Worm (Caenorhabditis elegans): ENCODE data around the gene Y47D7A.11.

Y47D7A.11 gene

ce11 chrV:4410643-4411042 lies 17.5 kb downstream of the Y47D7A.11 start, which contains the start of gene Y47D7A.3:
TSS of gene Y47D7A.3 (plus strand) at chrV:4410943.
- TF ChIP-seq ceh-83 (GFP tag; optimal IDR thresholded peaks at IDR 0.05) (no peak), ceh-43 (GFP tag; optimal IDR thresholded peaks at IDR 0.05) (no peak), nhr-2 (tag; optimal IDR thresholded peaks at IDR 0.05) (no peak), lsy-2 (tag; optimal IDR thresholded peaks at IDR 0.05) (no peak), sem-2 (GFP tag; optimal IDR thresholded peaks at IDR 0.05) (no peak), elt-3 (tag; optimal IDR thresholded peaks at IDR 0.05) (no peak), sptf-1 (tag; optimal IDR thresholded peaks at IDR 0.05) (no peak), nhr-237 (tag; optimal IDR thresholded peaks at IDR 0.05) (no peak), nhr-12 (tag; optimal IDR thresholded peaks at IDR 0.05) (no peak), zip-8 (tag; optimal IDR thresholded peaks at IDR 0.05) (no peak)

ce11 chrV:4407519-4407918 lies 20.6 kb downstream of the Y47D7A.11 start, which contains the start of gene nhr-118:
TSS of gene nhr-118 (plus strand) at chrV:4407819.
- no peak for TF ChIP-seq unc-39 (tag; optimal IDR thresholded peaks at IDR 0.05)
- no peak for TF ChIP-seq nhr-76 (tag; optimal IDR thresholded peaks at IDR 0.05)
- TF ChIP-seq bed-3 (GFP tag; optimal IDR thresholded peaks at IDR 0.05), result no peak
- TF ChIP-seq ces-1 (GFP tag; optimal IDR thresholded peaks at IDR 0.05), result no peak
- TF ChIP-seq lin-32 (GFP tag; optimal IDR thresholded peaks at IDR 0.05), result no peak
- no peak for TF ChIP-seq snpc-4 (tag; optimal IDR thresholded peaks at IDR 0.05)
- no peak for TF ChIP-seq hlh-1 (tag; optimal IDR thresholded peaks at IDR 0.05)
- TF ChIP-seq lsy-2 (tag; optimal IDR thresholded peaks at IDR 0.05), result no peak

DNA sequence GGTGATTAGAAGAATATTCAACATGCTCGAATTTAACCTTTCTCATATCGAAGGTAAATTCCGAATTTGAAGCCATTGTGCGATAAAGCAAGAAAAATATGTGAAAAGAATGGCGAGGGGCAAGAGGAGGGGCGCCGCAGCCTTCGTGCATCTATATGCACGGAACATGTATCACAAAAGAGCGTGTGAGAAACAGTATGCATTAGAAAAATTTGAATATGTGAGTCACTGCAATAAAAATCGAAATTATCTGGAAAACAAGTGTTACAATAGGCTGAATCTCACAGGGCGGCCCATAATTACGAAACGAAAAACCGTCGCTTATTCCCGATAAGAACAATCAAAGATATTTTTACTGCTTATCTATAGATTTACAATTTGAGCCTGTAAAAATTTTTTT lies 26.2 kb downstream of the Y47D7A.11 start, which contains the start of gene F13A2.5:
Gene F13A2.5, minus strand, starts transcription at position 101 of the 400 bp plus-strand sequence.
- no peak for TF ChIP-seq mep-1 (tag; optimal IDR thresholded peaks at IDR 0.05)
- TF ChIP-seq lsy-2 (tag; optimal IDR thresholded peaks at IDR 0.05), result no peak
- no peak for TF ChIP-seq zip-8 (tag; optimal IDR thresholded peaks at IDR 0.05)
- TF ChIP-seq lin-13 (tag; optimal IDR thresholded peaks at IDR 0.05), result no peak
- TF ChIP-seq elt-3 (tag; optimal IDR thresholded peaks at IDR 0.05), result no peak
- TF ChIP-seq ztf-11 (tag; optimal IDR thresholded peaks at IDR 0.05), result no peak
- no peak for TF ChIP-seq flh-1 (GFP tag; optimal IDR thresholded peaks at IDR 0.05)
- no peak for TF ChIP-seq tbx-8 (GFP tag; optimal IDR thresholded peaks at IDR 0.05)
- TF ChIP-seq nhr-237 (tag; optimal IDR thresholded peaks at IDR 0.05), result no peak
- TF ChIP-seq ceh-83 (GFP tag; optimal IDR thresholded peaks at IDR 0.05), result no peak
- no peak for TF ChIP-seq sem-2 (GFP tag; optimal IDR thresholded peaks at IDR 0.05)
- TF ChIP-seq ham-2 (GFP tag; optimal IDR thresholded peaks at IDR 0.05), result no peak
- no peak for TF ChIP-seq ceh-43 (GFP tag; optimal IDR thresholded peaks at IDR 0.05)
- no peak for TF ChIP-seq unc-120 (tag; optimal IDR thresholded peaks at IDR 0.05; ENCODE audit: poor library complexity, severe bottlenecking)
- TF ChIP-seq mab-5 (tag; optimal IDR thresholded peaks at IDR 0.05), result no peak

DNA sequence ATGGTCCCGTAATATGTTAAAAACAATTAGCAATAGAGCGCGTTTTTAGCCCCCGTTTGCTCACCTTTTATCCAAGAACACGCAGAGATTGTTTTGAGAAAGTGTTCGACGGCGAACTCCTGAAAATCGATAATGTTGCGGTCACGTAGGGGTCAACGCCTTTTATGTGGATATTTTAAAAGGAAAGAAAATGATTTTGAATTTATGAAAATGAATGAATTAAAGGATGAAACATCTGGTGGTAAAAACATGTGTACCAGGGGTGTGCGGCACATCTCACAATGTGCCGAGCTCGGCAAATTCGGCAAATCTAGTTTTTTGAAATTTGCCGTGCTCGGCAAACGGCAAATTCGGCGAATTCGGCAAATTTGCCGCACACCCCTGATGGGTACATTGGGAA lies 28.0 kb downstream of the Y47D7A.11 start, which contains the start of gene F13A2.4:
Gene F13A2.4, minus strand, starts transcription at position 101 of the 400 bp plus-strand sequence.
- TF ChIP-seq lin-32 (GFP tag; optimal IDR thresholded peaks at IDR 0.05) (no peak), nhr-12 (tag; optimal IDR thresholded peaks at IDR 0.05) (no peak)

- no peak for TF ChIP-seq drap-1 (GFP tag; optimal IDR thresholded peaks at IDR 0.05)
- no peak for TF ChIP-seq ztf-11 (tag; optimal IDR thresholded peaks at IDR 0.05)
- TF ChIP-seq M03D4.4 (tag; optimal IDR thresholded peaks at IDR 0.05), result no peak
- no peak for TF ChIP-seq mab-5 (tag; optimal IDR thresholded peaks at IDR 0.05)
- TF ChIP-seq flh-1 (GFP tag; optimal IDR thresholded peaks at IDR 0.05), result no peak
- TF ChIP-seq zip-8 (tag; optimal IDR thresholded peaks at IDR 0.05), result no peak
- no peak for TF ChIP-seq sptf-1 (tag; optimal IDR thresholded peaks at IDR 0.05)
- TF ChIP-seq cnd-1 (tag; optimal IDR thresholded peaks at IDR 0.05), result no peak
- TF ChIP-seq hlh-1 (tag; optimal IDR thresholded peaks at IDR 0.05), result no peak
- no peak for TF ChIP-seq snpc-4 (tag; optimal IDR thresholded peaks at IDR 0.05)
- TF ChIP-seq nhr-12 (tag; optimal IDR thresholded peaks at IDR 0.05), result no peak
- no peak for TF ChIP-seq ham-2 (GFP tag; optimal IDR thresholded peaks at IDR 0.05)
- TF ChIP-seq blmp-1 (tag; optimal IDR thresholded peaks at IDR 0.05), result no peak
- no peak for TF ChIP-seq bed-3 (GFP tag; optimal IDR thresholded peaks at IDR 0.05)
- no peak for TF ChIP-seq elt-3 (tag; optimal IDR thresholded peaks at IDR 0.05)
- TF ChIP-seq ceh-83 (GFP tag; optimal IDR thresholded peaks at IDR 0.05), result no peak
- TF ChIP-seq lsy-2 (tag; optimal IDR thresholded peaks at IDR 0.05), result no peak
- no peak for TF ChIP-seq elt-1 (tag; optimal IDR thresholded peaks at IDR 0.05; ENCODE audit: borderline replicate concordance, insufficient read depth)
- no peak for TF ChIP-seq ces-1 (GFP tag; optimal IDR thresholded peaks at IDR 0.05)
- TF ChIP-seq mep-1 (tag; optimal IDR thresholded peaks at IDR 0.05), result no peak
These were observed 29.2 kb downstream of the Y47D7A.11 start for ce11 chrV:4398884-4399283.

Measured in whole organism, mixed stage, embryonic.